Worm (Caenorhabditis elegans): ENCODE measurements around the gene T16G1.4.

T16G1.4 gene

DNA sequence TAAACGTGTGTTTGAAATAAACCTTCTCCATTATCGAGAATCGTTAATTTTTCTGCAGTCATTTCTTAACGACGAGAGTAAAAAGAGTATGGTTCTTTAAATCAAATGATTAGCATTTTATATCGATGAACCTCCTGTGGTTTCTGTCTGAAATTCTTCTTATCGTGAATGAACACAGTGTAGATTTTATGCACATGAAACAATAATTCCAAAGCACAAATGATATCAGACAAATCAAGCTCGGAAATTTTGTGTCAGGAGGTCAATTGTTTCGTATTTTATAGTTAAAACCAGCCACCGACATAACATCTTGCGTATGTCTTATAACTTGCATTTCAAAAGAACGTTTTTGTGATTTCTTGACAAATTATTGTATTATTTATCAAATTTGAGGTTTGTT lies 4.5 kb downstream of the T16G1.4 start, which contains the start of gene T16G1.6:
T16G1.6 (minus strand) TSS at position 77 of the 400 bp plus-strand sequence.
- peak; percentile 82 for TF ChIP-seq elt-2 (tag; optimal IDR thresholded peaks at IDR 0.05)
- peak in 1 of 2 experiments; percentile 17 for TF ChIP-seq lin-35 (GFP tag; optimal IDR thresholded peaks at IDR 0.05)
- TF ChIP-seq swsn-7 (tag; optimal IDR thresholded peaks at IDR 0.05), result no peak
- TF ChIP-seq nhr-20 (tag; optimal IDR thresholded peaks at IDR 0.05), result peak; percentile 56
- TF ChIP-seq blmp-1 (tag; optimal IDR thresholded peaks at IDR 0.05), result no peak
- TF ChIP-seq lin-14 (GFP tag; optimal IDR thresholded peaks at IDR 0.05), result peak; percentile 4
- TF ChIP-seq nhr-85 (tag), result no peak
- no peak for TF ChIP-seq fkh-4 (tag; optimal IDR thresholded peaks at IDR 0.05; ENCODE audit: borderline replicate concordance)
- no peak for TF ChIP-seq pag-3 (tag; optimal IDR thresholded peaks at IDR 0.05; ENCODE audit: borderline replicate concordance, insufficient read depth)

DNA sequence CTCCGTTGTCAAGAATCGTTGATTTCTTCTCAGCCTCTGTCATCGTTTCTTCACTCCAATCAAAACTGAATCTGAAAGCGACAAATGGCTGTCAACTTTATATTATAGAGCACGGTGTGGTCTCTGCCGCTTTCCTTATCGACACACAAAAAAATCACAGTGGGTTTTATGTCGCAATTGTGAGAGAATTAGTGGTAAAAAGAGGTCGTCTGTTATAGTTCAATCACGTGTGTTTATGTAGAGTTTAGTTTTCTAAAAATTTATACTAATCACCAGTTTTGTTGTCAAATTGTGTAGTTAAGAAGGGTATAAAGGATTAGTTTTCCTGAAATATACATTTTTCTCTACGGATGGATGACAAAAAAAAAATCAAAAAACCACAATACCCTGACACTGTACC lies 6.7 kb downstream of the T16G1.4 start, which contains the start of gene T16G1.7:
T16G1.7 (minus strand) TSS at position 137 of the 400 bp plus-strand sequence.
- no peak for TF ChIP-seq sptf-1 (tag; optimal IDR thresholded peaks at IDR 0.05)
- no peak for TF ChIP-seq fos-1 (tag; optimal IDR thresholded peaks at IDR 0.05)
- TF ChIP-seq unc-130 (tag; optimal IDR thresholded peaks at IDR 0.05), result no peak
- TF ChIP-seq ztf-11 (tag; optimal IDR thresholded peaks at IDR 0.05), result no peak
- peak; percentile 30 for TF ChIP-seq lin-14 (GFP tag; optimal IDR thresholded peaks at IDR 0.05)
- TF ChIP-seq sox-4 (tag; optimal IDR thresholded peaks at IDR 0.05), result no peak
- no peak for TF ChIP-seq hpl-2 (GFP tag; optimal IDR thresholded peaks at IDR 0.05)
- TF ChIP-seq lin-15B (tag; optimal IDR thresholded peaks at IDR 0.05), result no peak
- TF ChIP-seq efl-1 (optimal IDR thresholded peaks at IDR 0.05), result no peak
- TF ChIP-seq efl-1 (GFP tag; optimal IDR thresholded peaks at IDR 0.05 in 1 of 2), result peak in 1 of 2 experiments; percentile 59
- TF ChIP-seq mef-2 (tag; optimal IDR thresholded peaks at IDR 0.05), result no peak
- TF ChIP-seq grh-1 (GFP tag; IDR thresholded peaks at IDR 0.05), result no peak
- TF ChIP-seq lin-35 (GFP tag; optimal IDR thresholded peaks at IDR 0.05), result peak in 1 of 2 experiments; percentile 42
- TF ChIP-seq ceh-8 (GFP tag; optimal IDR thresholded peaks at IDR 0.05), result no peak
- TF ChIP-seq nhr-20 (tag; optimal IDR thresholded peaks at IDR 0.05), result peak; percentile 85
- no peak for TF ChIP-seq alr-1 (tag; optimal IDR thresholded peaks at IDR 0.05; ENCODE audit: borderline replicate concordance)
- peak; percentile 87 for TF ChIP-seq elt-2 (tag; optimal IDR thresholded peaks at IDR 0.05)
- no peak for TF ChIP-seq efl-3 (GFP tag; optimal IDR thresholded peaks at IDR 0.05)

DNA sequence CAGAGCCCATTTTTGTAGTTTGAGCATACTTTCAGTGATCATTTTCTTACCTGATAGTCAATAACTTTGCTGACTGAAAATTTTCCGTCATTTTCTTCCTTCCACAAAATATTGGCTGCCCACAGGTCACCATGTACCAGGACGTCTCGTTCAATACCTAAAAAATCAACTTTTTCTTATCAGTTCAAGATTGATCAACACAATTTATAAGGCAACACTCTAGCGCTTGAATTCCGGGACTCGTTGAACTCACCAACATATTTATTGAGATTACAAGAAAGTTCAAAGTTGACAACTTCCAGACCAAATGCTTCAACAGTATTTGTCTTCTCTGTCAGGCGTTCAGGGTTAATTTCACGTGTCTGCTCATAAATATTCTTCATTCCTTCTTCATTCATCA lies 8.0 kb downstream of the T16G1.4 start:
- no peak for TF ChIP-seq efl-1 (optimal IDR thresholded peaks at IDR 0.05)
- peak in 1 of 2 experiments; percentile 2 for TF ChIP-seq efl-1 (GFP tag; optimal IDR thresholded peaks at IDR 0.05 in 1 of 2)
- no peak for TF ChIP-seq mep-1 (tag; optimal IDR thresholded peaks at IDR 0.05)
- peak; percentile 28 for TF ChIP-seq nhr-85 (tag)
- peak; percentile 37 for TF ChIP-seq elt-2 (tag; optimal IDR thresholded peaks at IDR 0.05)
- no peak for TF ChIP-seq isw-1 (GFP tag; IDR thresholded peaks at IDR 0.05)

DNA sequence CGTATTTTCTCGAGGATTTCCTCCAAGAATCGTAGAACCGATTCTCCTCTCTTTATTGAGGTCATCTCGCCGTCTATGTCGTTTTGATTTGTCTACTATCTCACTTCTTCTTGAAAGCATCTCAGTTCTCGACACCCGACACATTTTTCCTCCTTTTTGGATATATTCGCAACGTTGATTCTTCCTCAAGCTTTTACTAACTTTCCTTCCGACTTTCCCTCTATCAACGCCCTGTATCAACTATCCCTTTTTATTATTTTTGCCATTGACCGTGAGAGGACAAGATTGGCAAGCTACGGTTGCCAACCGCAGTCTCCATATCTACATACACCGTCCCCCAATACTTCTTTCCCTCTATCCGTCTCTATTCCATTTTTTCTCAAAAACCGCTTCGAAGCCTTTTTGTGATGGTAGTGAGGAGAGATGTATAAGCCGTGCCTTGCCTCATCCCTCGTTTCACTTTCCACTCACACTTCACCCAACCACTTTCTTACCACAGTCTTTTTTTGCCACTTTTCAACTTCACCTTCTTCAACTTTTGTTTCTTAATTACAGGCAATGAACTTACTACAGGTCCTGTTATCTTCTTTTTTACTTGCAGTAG lies 12.6 kb downstream of the T16G1.4 start, which contains the start of gene T16G1.2:
T16G1.2 (plus strand) TSS at position 554 of the 604 bp plus-strand sequence.
- TF ChIP-seq nhr-84 (tag; optimal IDR thresholded peaks at IDR 0.05) (no peak), blmp-1 (tag; optimal IDR thresholded peaks at IDR 0.05) (peak; percentile 97)

DNA sequence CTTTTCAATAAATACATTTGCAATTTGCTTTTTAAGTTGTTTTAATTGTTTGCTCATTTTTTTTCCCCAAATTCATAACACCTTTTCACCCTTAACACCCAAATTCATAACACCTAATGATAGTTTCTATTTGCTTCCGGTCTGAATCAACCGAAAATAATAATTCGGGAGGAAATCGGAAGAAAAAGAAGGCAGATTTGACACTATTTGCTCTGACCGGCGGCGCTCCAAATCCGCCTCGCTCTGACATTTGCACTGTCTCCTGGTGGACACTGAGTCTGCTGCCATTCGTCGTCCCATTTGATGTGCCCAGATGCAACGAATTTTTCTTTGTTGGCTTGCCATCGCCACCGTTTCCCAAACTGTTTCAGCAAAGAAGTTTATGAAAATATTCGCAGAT lies 17.5 kb downstream of the T16G1.4 start, which contains the start of gene pqn-67:
pqn-67 (plus strand) TSS at position 301 of the 400 bp plus-strand sequence.
- TF ChIP-seq efl-1 (optimal IDR thresholded peaks at IDR 0.05), result no peak
- TF ChIP-seq efl-1 (GFP tag; optimal IDR thresholded peaks at IDR 0.05 in 1 of 2), result peak in 1 of 2 experiments; percentile 12
- TF ChIP-seq ztf-11 (tag; optimal IDR thresholded peaks at IDR 0.05), result no peak

DNA sequence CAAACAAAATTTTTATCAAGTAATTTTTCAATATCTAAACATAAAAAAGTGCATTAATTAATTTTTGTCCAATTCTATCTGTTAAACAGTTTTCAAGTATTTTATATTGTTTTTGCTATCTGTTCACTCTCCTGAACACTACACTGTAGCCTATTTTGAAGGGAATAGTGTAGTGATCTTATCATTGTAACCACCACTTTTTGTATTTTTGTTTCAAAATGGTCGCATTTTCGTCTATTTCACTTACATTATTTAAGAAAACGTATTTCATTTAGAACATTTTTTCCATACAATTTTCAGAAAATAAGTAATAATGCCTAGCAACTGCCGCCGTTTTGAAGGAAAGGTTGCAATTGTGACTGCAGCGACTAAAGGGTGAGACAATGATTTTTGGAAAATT lies 19.3 kb downstream of the T16G1.4 start, which contains the start of gene dhrs-4:
dhrs-4 (plus strand) TSS at position 301 of the 400 bp plus-strand sequence.
- TF ChIP-seq nhr-20 (tag; optimal IDR thresholded peaks at IDR 0.05), result peak; percentile 14
- TF ChIP-seq sox-4 (tag; optimal IDR thresholded peaks at IDR 0.05), result no peak
- no peak for TF ChIP-seq lir-3 (tag; optimal IDR thresholded peaks at IDR 0.05; ENCODE audit: poor library complexity)
- no peak for TF ChIP-seq grh-1 (GFP tag; IDR thresholded peaks at IDR 0.05)
- TF ChIP-seq hlh-17 (GFP tag; optimal IDR thresholded peaks at IDR 0.05; ENCODE audit: borderline replicate concordance), result no peak
